Worm (Caenorhabditis elegans) whole organism, L4/young adult: ENCODE data around the gene dcr-1.

Source experiments
- W03F9.2 ChIP-seq: fragments of 150-350 bp; optimal IDR thresholded peaks from 2 replicates; lab custom pipeline; 2014; ENCODE audit warnings: missing biosample characterization, missing genetic modification characterization
- dao-5 ChIP-seq: sonication (generic microtip); optimal IDR thresholded peaks from 2 replicates; lab custom pipeline; 2016; ENCODE audit warnings: missing genotype, missing genetic modification characterization, moderate library complexity, missing compliant biosample characterization
- him-1 ChIP-seq: sonication (generic microtip); optimal IDR thresholded peaks from 2 replicates; lab custom pipeline; 2016; ENCODE audit warnings: missing genotype, missing genetic modification reagents, missing genetic modification characterization, missing compliant biosample characterization

DNA sequence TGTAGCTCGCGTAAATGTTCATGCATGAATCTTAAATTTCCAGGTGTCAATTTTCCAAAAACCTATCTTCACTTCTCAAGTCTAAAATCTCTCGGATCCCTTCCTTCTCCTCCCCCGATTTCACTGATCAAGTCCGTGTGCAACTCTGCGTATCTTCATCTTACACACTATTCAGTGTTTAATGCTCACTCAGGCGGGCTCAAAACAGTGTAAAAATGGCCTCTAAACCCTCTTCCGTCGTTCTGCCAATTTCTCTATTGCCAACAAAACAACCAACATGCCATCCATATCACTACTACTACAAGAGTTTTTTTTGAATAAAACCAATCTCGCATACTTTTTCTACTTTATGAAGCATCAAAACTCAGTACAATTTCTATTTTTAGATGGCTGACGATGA, 58.0 kb downstream of the dcr-1 start, which contains the start of gene F44B9.2:
- no peak for TF ChIP-seq him-1 (tag; lab: Kevin White, UChicago)
- no peak for TF ChIP-seq W03F9.2 (tag; lab: Kevin White, UChicago)
- TF ChIP-seq dao-5 (tag; lab: Kevin White, UChicago): no peak
